Worm (Caenorhabditis elegans): ENCODE results near the gene twk-32.

DNA sequence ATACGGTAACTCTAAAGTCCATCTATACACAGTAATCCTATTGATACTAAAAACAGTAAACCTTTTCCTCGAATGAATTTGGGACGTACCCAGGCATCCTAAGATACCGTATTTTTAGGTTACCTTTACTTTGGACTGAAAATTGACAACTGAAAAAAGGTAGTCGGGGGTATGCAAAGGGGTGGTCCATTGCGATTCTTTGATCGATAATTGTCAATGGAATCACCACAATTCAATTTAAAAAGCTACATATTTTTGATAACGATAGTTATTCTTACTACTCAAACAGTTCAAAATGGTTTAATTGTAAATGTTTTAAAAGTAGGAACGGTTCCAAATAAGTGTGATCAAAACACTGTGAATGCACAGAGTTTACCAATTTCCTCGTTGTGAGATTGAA, 37.5 kb downstream of the twk-32 start, which contains the start of gene srx-129:
- TF ChIP-seq ama-1 (optimal IDR thresholded peaks at IDR 0.05) (no peak), aly-1 (tag; optimal IDR thresholded peaks at IDR 0.05) (no peak), flt-1 (GFP tag; IDR thresholded peaks at IDR 0.05) (no peak), hmbx-1 (tag; optimal IDR thresholded peaks at IDR 0.05) (no peak), pes-1 (GFP tag; IDR thresholded peaks at IDR 0.05) (no peak), sea-1 (GFP tag; conservative IDR thresholded peaks at IDR 0.05) (no peak), tbx-37 (GFP tag; conservative IDR thresholded peaks at IDR 0.05) (no peak), hmg-4 (GFP tag; optimal IDR thresholded peaks at IDR 0.05) (no peak), ets-7 (tag; optimal IDR thresholded peaks at IDR 0.05) (no peak), tbx-11 (GFP tag; IDR thresholded peaks at IDR 0.05) (no peak)
